Fruit fly (Drosophila melanogaster): Measurements from ENCODE around the gene CYLD.

The CYLD gene

dm6 chr2L:10263343-10263744, 36.3 kb downstream of the CYLD start, which contains the start of gene Rsf1 (continued):
- no peak for TF ChIP-seq ara (GFP tag; IDR thresholded peaks at IDR 0.05)
- no peak for TF ChIP-seq zfh2 (GFP tag; optimal IDR thresholded peaks at IDR 0.05)

dm6 chr2L:10261774-10262173, 37.9 kb downstream of the CYLD start:
- TF ChIP-seq Antp (GFP tag; optimal IDR thresholded peaks at IDR 0.05): no peak
- TF ChIP-seq CG7963 (GFP tag; IDR thresholded peaks at IDR 0.05; ENCODE audit: partially characterized antibody): no peak
- TF ChIP-seq CG4854 (GFP tag; optimal IDR thresholded peaks at IDR 0.05): no peak
- no peak for TF ChIP-seq bcd (GFP tag; optimal IDR thresholded peaks at IDR 0.05)
- no peak for TF ChIP-seq CG7372 (GFP tag; IDR thresholded peaks at IDR 0.05)
- no peak for TF ChIP-seq Nf-YC (tag; optimal IDR thresholded peaks at IDR 0.05)
- TF ChIP-seq CG2712 (tag; optimal IDR thresholded peaks at IDR 0.05): no peak
- no peak for TF ChIP-seq CG11398 (GFP tag; optimal IDR thresholded peaks at IDR 0.05)
- no peak for TF ChIP-seq bab2 (GFP tag; optimal IDR thresholded peaks at IDR 0.05)
- no peak for TF ChIP-seq Vsx1 (GFP tag; optimal IDR thresholded peaks at IDR 0.05)
- no peak for TF ChIP-seq CG34224 (GFP tag; IDR thresholded peaks at IDR 0.05; ENCODE audit: partially characterized antibody)
- TF ChIP-seq CG12104 (GFP tag; optimal IDR thresholded peaks at IDR 0.05): no peak
- TF ChIP-seq dpn (GFP tag; optimal IDR thresholded peaks at IDR 0.05): no peak
- TF ChIP-seq CG13624 (GFP tag; optimal IDR thresholded peaks at IDR 0.05): no peak
- TF ChIP-seq CG18011 (GFP tag; optimal IDR thresholded peaks at IDR 0.05): no peak

dm6 chr2L:10260750-10261493, 38.7 kb downstream of the CYLD start, which contains the start of gene Pten:
TSS of gene Pten (minus strand) at chr2L:10261049.
- TF ChIP-seq CG13296 (GFP tag; optimal IDR thresholded peaks at IDR 0.05) (peak; percentile 51), Ada2b (GFP tag; IDR thresholded peaks at IDR 0.05) (peak; percentile 57), CG15696 (tag; optimal IDR thresholded peaks at IDR 0.05) (peak; percentile 63), Bdp1 (GFP tag; optimal IDR thresholded peaks at IDR 0.05) (no peak), Hand (GFP tag; optimal IDR thresholded peaks at IDR 0.05) (no peak), ems (GFP tag; optimal IDR thresholded peaks at IDR 0.05) (peak; percentile 32), CG11093 (GFP tag; IDR thresholded peaks at IDR 0.05) (no peak; the same call in 2 of the 3 replicates), bigmax (GFP tag; optimal IDR thresholded peaks at IDR 0.05) (no peak), CG6683 (GFP tag; optimal IDR thresholded peaks at IDR 0.05) (no peak), CG32532 (GFP tag; IDR thresholded peaks at IDR 0.05) (peak; percentile 62; the same call in 1 of the 2 replicates), Dek (tag; optimal IDR thresholded peaks at IDR 0.05) (no peak), CG2129 (GFP tag; IDR thresholded peaks at IDR 0.05; ENCODE audit: partially characterized antibody) (peak; percentile 73), luna (GFP tag; optimal IDR thresholded peaks at IDR 0.05) (peak; percentile 45), CTCF (GFP tag; optimal IDR thresholded peaks at IDR 0.05) (peak; percentile 4), CG13123 (GFP tag; optimal IDR thresholded peaks at IDR 0.05) (no peak), CG14860 (GFP tag; IDR thresholded peaks at IDR 0.05; ENCODE audit: partially characterized antibody) (peak; percentile 87), jumu (GFP tag; optimal IDR thresholded peaks at IDR 0.05) (peak; percentile 64), CG10209 (GFP tag; optimal IDR thresholded peaks at IDR 0.05) (no peak), Hsf (GFP tag; optimal IDR thresholded peaks at IDR 0.05) (peak; percentile 63), CG2875 (GFP tag; optimal IDR thresholded peaks at IDR 0.05) (no peak), HmgD (GFP tag; optimal IDR thresholded peaks at IDR 0.05) (no peak), eve (GFP tag; optimal IDR thresholded peaks at IDR 0.05) (peak in 1 of 2 experiments; percentile 8), Hr3 (GFP tag; optimal IDR thresholded peaks at IDR 0.05) (peak; percentile 58), dm (GFP tag; optimal IDR thresholded peaks at IDR 0.05) (no peak), lab (GFP tag; optimal IDR thresholded peaks at IDR 0.05) (no peak), CG6765 (GFP tag; optimal IDR thresholded peaks at IDR 0.05) (peak; percentile 37), CG8388 (GFP tag; optimal IDR thresholded peaks at IDR 0.05) (peak; percentile 66), Antp (GFP tag; optimal IDR thresholded peaks at IDR 0.05) (no peak), Neu2 (GFP tag; optimal IDR thresholded peaks at IDR 0.05; ENCODE audit: borderline replicate concordance) (no peak), CG17359 (tag; optimal IDR thresholded peaks at IDR 0.05) (peak; percentile 80), NC2α (GFP tag; optimal IDR thresholded peaks at IDR 0.05) (peak; percentile 31)
